Worm (Caenorhabditis elegans): ENCODE results near the gene C27C12.4.

The C27C12.4 gene

DNA sequence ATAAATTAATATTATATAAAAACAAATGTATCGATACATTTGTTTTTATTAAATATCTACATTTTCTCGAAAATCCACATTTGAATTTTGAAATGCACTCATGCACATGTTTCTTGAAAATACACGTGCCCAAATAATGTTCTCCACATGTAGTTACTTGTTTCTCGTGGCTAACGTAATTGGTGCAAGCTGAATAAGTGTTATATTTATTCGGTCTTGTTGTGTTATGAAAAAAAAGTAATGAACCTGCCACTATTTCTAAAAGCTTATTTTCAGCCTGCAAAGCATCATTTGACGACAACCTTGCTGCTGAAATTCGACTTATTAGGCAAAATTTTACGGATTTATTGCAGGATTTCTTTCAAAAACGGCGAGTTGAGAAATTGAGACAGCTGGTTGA lies 40.5 kb upstream of the C27C12.4 start:
- peak; percentile 11 for TF ChIP-seq nhr-11 (tag; optimal IDR thresholded peaks at IDR 0.05)
- peak; percentile 4 for TF ChIP-seq elt-1 (tag; optimal IDR thresholded peaks at IDR 0.05)
- TF ChIP-seq nhr-12 (tag; optimal IDR thresholded peaks at IDR 0.05) = no peak
- TF ChIP-seq egl-27 (tag; optimal IDR thresholded peaks at IDR 0.05) = no peak
- TF ChIP-seq egl-5 (tag; optimal IDR thresholded peaks at IDR 0.05) = no peak
- no peak for TF ChIP-seq pqm-1 (tag; optimal IDR thresholded peaks at IDR 0.05)
- TF ChIP-seq lsy-12 (tag; optimal IDR thresholded peaks at IDR 0.05) = peak; percentile 40
- TF ChIP-seq R02D3.7 (tag; optimal IDR thresholded peaks at IDR 0.05) = no peak
- peak; percentile 37 for TF ChIP-seq mdl-1 (tag; optimal IDR thresholded peaks at IDR 0.05)
- TF ChIP-seq snpc-4 (tag; optimal IDR thresholded peaks at IDR 0.05) = peak; percentile 58
- peak; percentile 82 for TF ChIP-seq nhr-23 (tag; optimal IDR thresholded peaks at IDR 0.05)
- TF ChIP-seq ZK546.5 (tag; optimal IDR thresholded peaks at IDR 0.05) = no peak
- no peak for TF ChIP-seq unc-62 (GFP tag; optimal IDR thresholded peaks at IDR 0.05)
- peak; percentile 80 for TF ChIP-seq tbx-2 (tag; optimal IDR thresholded peaks at IDR 0.05)
- TF ChIP-seq lin-15B (tag; optimal IDR thresholded peaks at IDR 0.05) = no peak
- TF ChIP-seq daf-12 (tag; optimal IDR thresholded peaks at IDR 0.05) = no peak
- TF ChIP-seq ceh-82 (tag; optimal IDR thresholded peaks at IDR 0.05) = peak; percentile 9
- peak; percentile 47 for TF ChIP-seq elt-2 (tag; optimal IDR thresholded peaks at IDR 0.05)
- TF ChIP-seq pha-4 (tag; optimal IDR thresholded peaks at IDR 0.05) = peak; percentile 91
- TF ChIP-seq eor-1 (tag; optimal IDR thresholded peaks at IDR 0.05) = no peak
- TF ChIP-seq skn-1 (tag; optimal IDR thresholded peaks at IDR 0.05) = peak; percentile 86
- TF ChIP-seq ceh-16 (tag; optimal IDR thresholded peaks at IDR 0.05) = no peak
- peak; percentile 81 for TF ChIP-seq nhr-77 (tag; optimal IDR thresholded peaks at IDR 0.05)
- TF ChIP-seq elt-3 (tag; optimal IDR thresholded peaks at IDR 0.05) = no peak
- peak; percentile 63 for TF ChIP-seq hmg-11 (tag; optimal IDR thresholded peaks at IDR 0.05)
- TF ChIP-seq nhr-76 (tag; optimal IDR thresholded peaks at IDR 0.05) = no peak
- no peak for TF ChIP-seq aly-2 (tag; optimal IDR thresholded peaks at IDR 0.05)
- TF ChIP-seq ceh-9 (tag; optimal IDR thresholded peaks at IDR 0.05) = no peak
- TF ChIP-seq ceh-28 (tag; optimal IDR thresholded peaks at IDR 0.05) = peak; percentile 73
- no peak for TF ChIP-seq ztf-4 (tag; optimal IDR thresholded peaks at IDR 0.05)
- no peak for TF ChIP-seq fkh-10 (GFP tag; optimal IDR thresholded peaks at IDR 0.05)
- peak; percentile 62 for TF ChIP-seq nfya-1 (tag; optimal IDR thresholded peaks at IDR 0.05; ENCODE audit: insufficient read depth)
- no peak for TF ChIP-seq ama-1 (optimal IDR thresholded peaks at IDR 0.05)
- peak; percentile 59 for TF ChIP-seq nhr-43 (tag; optimal IDR thresholded peaks at IDR 0.05; ENCODE audit: poor library complexity, severe bottlenecking)
- TF ChIP-seq mml-1 (tag; optimal IDR thresholded peaks at IDR 0.05) = no peak
- no peak for TF ChIP-seq nhr-67 (tag; optimal IDR thresholded peaks at IDR 0.05)
- TF ChIP-seq unc-39 (tag; optimal IDR thresholded peaks at IDR 0.05) = no peak
- peak; percentile 7 for TF ChIP-seq zag-1 (tag; optimal IDR thresholded peaks at IDR 0.05)
- no peak for TF ChIP-seq nhr-28 (tag; optimal IDR thresholded peaks at IDR 0.05)
- TF ChIP-seq ztf-11 (tag; optimal IDR thresholded peaks at IDR 0.05) = no peak
- no peak for TF ChIP-seq fkh-2 (tag; optimal IDR thresholded peaks at IDR 0.05)
- TF ChIP-seq fos-1 (tag; optimal IDR thresholded peaks at IDR 0.05) = no peak
- peak; percentile 82 for TF ChIP-seq jun-1 (tag; optimal IDR thresholded peaks at IDR 0.05)
- TF ChIP-seq lin-39 (tag; optimal IDR thresholded peaks at IDR 0.05) = peak; percentile 57
- TF ChIP-seq nhr-25 (tag; optimal IDR thresholded peaks at IDR 0.05) = peak; percentile 44
- TF ChIP-seq sea-2 (GFP tag; optimal IDR thresholded peaks at IDR 0.05) = no peak
- no peak for TF ChIP-seq nhr-237 (tag; optimal IDR thresholded peaks at IDR 0.05)

DNA sequence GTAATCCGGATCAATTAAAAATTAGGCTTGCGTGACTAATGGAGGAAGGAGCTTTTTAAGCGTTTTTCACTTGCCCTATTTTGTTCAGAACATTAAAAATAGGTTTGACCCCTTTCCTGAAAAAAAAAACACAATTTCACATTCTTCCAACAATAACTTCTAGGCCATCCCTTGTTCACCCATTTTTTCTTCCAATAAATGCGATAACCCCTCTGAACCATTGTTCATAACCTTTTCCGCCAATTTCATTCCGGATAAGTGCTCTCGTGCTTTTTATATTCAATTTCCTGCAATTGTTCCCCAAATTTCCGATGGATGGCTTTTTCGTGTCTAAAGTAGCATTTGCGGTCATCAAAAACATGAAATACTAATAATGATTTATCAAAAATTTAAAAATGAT lies 38.5 kb upstream of the C27C12.4 start:
- TF ChIP-seq nhr-43 (tag; optimal IDR thresholded peaks at IDR 0.05; ENCODE audit: poor library complexity, severe bottlenecking) (peak; percentile 74), snpc-4 (tag; optimal IDR thresholded peaks at IDR 0.05) (no peak), pqm-1 (tag; optimal IDR thresholded peaks at IDR 0.05) (no peak), ceh-28 (tag; optimal IDR thresholded peaks at IDR 0.05) (no peak), nhr-28 (tag; optimal IDR thresholded peaks at IDR 0.05) (no peak), tbx-2 (tag; optimal IDR thresholded peaks at IDR 0.05) (peak; percentile 36), ama-1 (optimal IDR thresholded peaks at IDR 0.05) (peak; percentile 72), mml-1 (tag; optimal IDR thresholded peaks at IDR 0.05) (no peak), nhr-23 (tag; optimal IDR thresholded peaks at IDR 0.05) (peak; percentile 26), mdl-1 (tag; optimal IDR thresholded peaks at IDR 0.05) (no peak), lin-39 (tag; optimal IDR thresholded peaks at IDR 0.05) (no peak), aly-2 (tag; optimal IDR thresholded peaks at IDR 0.05) (peak; percentile 31), ztf-4 (tag; optimal IDR thresholded peaks at IDR 0.05) (no peak), ztf-11 (tag; optimal IDR thresholded peaks at IDR 0.05) (no peak), lsy-12 (tag; optimal IDR thresholded peaks at IDR 0.05) (no peak), ceh-82 (tag; optimal IDR thresholded peaks at IDR 0.05) (no peak), pha-4 (tag; optimal IDR thresholded peaks at IDR 0.05) (peak; percentile 25), ceh-9 (tag; optimal IDR thresholded peaks at IDR 0.05) (no peak), R02D3.7 (tag; optimal IDR thresholded peaks at IDR 0.05) (no peak)
